Fruit fly (Drosophila melanogaster): ENCODE data around the gene CREG.

Gene CREG

dm6 chr3R:17371094-17371493, 23.3 kb downstream of the CREG start (continued):
- TF ChIP-seq CG12942 (GFP tag; optimal IDR thresholded peaks at IDR 0.05) (no peak), CG14014 (GFP tag; IDR thresholded peaks at IDR 0.05) (peak; percentile 43; the same call in 1 of the 2 replicates), Hr3 (GFP tag; optimal IDR thresholded peaks at IDR 0.05) (no peak), CG6813 (GFP tag; optimal IDR thresholded peaks at IDR 0.05) (peak; percentile 1), klu (GFP tag; IDR thresholded peaks at IDR 0.05) (no peak), Dip2 (GFP tag; IDR thresholded peaks at IDR 0.05) (no peak), CG17568 (GFP tag; optimal IDR thresholded peaks at IDR 0.05) (no peak), zfh1 (GFP tag; IDR thresholded peaks at IDR 0.05) (no peak), dysf (GFP tag; IDR thresholded peaks at IDR 0.05) (peak; percentile 65), usp (GFP tag; optimal IDR thresholded peaks at IDR 0.05) (no peak), ara (GFP tag; IDR thresholded peaks at IDR 0.05) (no peak), kni (GFP tag; optimal IDR thresholded peaks at IDR 0.05) (no peak), her (GFP tag; optimal IDR thresholded peaks at IDR 0.05) (no peak), chif (GFP tag; optimal IDR thresholded peaks at IDR 0.05) (no peak), trh (GFP tag; optimal IDR thresholded peaks at IDR 0.05) (no peak), Ptx1 (GFP tag; IDR thresholded peaks at IDR 0.05) (peak; percentile 51), tx (GFP tag; optimal IDR thresholded peaks at IDR 0.05) (no peak), CG7271 (tag; optimal IDR thresholded peaks at IDR 0.05) (no peak), CG10431 (GFP tag; optimal IDR thresholded peaks at IDR 0.05) (no peak), sens (GFP tag) (peak; percentile 38), gfzf (GFP tag; optimal IDR thresholded peaks at IDR 0.05) (no peak), ranshi (GFP tag; IDR thresholded peaks at IDR 0.05) (no peak; the same call in 1 of the 2 replicates), D19B (GFP tag; optimal IDR thresholded peaks at IDR 0.05) (no peak)

- no peak for TF ChIP-seq p53 (GFP tag; optimal IDR thresholded peaks at IDR 0.05)
- no peak for TF ChIP-seq sisA (GFP tag; IDR thresholded peaks at IDR 0.05)
- TF ChIP-seq Nf-YA (GFP tag; IDR thresholded peaks at IDR 0.05) = no peak
- peak; percentile 97 for TF ChIP-seq Deaf1 (tag; optimal IDR thresholded peaks at IDR 0.05)
- no peak for TF ChIP-seq onecut (GFP tag; IDR thresholded peaks at IDR 0.05)
- no peak for TF ChIP-seq CG11456 (GFP tag; IDR thresholded peaks at IDR 0.05)
- no peak for TF ChIP-seq bab2 (GFP tag; optimal IDR thresholded peaks at IDR 0.05)
- TF ChIP-seq hkb (optimal IDR thresholded peaks at IDR 0.05) = no peak
- TF ChIP-seq hkb (GFP tag; IDR thresholded peaks at IDR 0.05) = no peak
- TF ChIP-seq lbe (GFP tag; optimal IDR thresholded peaks at IDR 0.05) = no peak
- peak in 1 of 2 experiments; percentile 26 for TF ChIP-seq crp (GFP tag; optimal IDR thresholded peaks at IDR 0.05)
- no peak for TF ChIP-seq CG12942 (GFP tag; optimal IDR thresholded peaks at IDR 0.05)
- no peak for TF ChIP-seq klu (GFP tag; IDR thresholded peaks at IDR 0.05)
- no peak for TF ChIP-seq CG2120 (GFP tag; optimal IDR thresholded peaks at IDR 0.05)
- TF ChIP-seq jigr1 (GFP tag; IDR thresholded peaks at IDR 0.05) = no peak
- peak; percentile 66 for TF ChIP-seq CG3163 (GFP tag; optimal IDR thresholded peaks at IDR 0.05)
- TF ChIP-seq zfh2 (GFP tag; optimal IDR thresholded peaks at IDR 0.05) = no peak
- peak in 1 of 2 experiments; percentile 25 for TF ChIP-seq Trl (optimal IDR thresholded peaks at IDR 0.05)
- TF ChIP-seq Trl (GFP tag; optimal IDR thresholded peaks at IDR 0.05) = no peak
- TF ChIP-seq CG4424 (GFP tag; optimal IDR thresholded peaks at IDR 0.05) = no peak
- no peak for TF ChIP-seq CG3847 (GFP tag; IDR thresholded peaks at IDR 0.05)
- TF ChIP-seq pnt (GFP tag; optimal IDR thresholded peaks at IDR 0.05) = no peak
- no peak for TF ChIP-seq CG11247 (GFP tag; IDR thresholded peaks at IDR 0.05)
- TF ChIP-seq CG4854 (GFP tag; optimal IDR thresholded peaks at IDR 0.05) = no peak
- no peak for TF ChIP-seq cas (GFP tag; IDR thresholded peaks at IDR 0.05)
- no peak for TF ChIP-seq ewg (GFP tag; optimal IDR thresholded peaks at IDR 0.05)
- TF ChIP-seq CG14014 (GFP tag; IDR thresholded peaks at IDR 0.05) = no peak
- TF ChIP-seq salm (tag; optimal IDR thresholded peaks at IDR 0.05) = no peak
- no peak for TF ChIP-seq CG3065 (GFP tag; optimal IDR thresholded peaks at IDR 0.05)
- TF ChIP-seq en (GFP tag; optimal IDR thresholded peaks at IDR 0.05) = no peak
- no peak for TF ChIP-seq stc (GFP tag; IDR thresholded peaks at IDR 0.05)
- no peak for TF ChIP-seq CG11398 (GFP tag; optimal IDR thresholded peaks at IDR 0.05)
- no peak for TF ChIP-seq Opbp (GFP tag; IDR thresholded peaks at IDR 0.05; ENCODE audit: partially characterized antibody)
- no peak for TF ChIP-seq sima (GFP tag; optimal IDR thresholded peaks at IDR 0.05)
Observed at dm6 chr3R:17366023-17366422, 28.4 kb downstream of the CREG start, which contains the start of gene beat-IIa. Gene beat-IIa, minus strand, starts transcription at chr3R:17366119.
